Worm (Caenorhabditis elegans): Measurements from ENCODE around the gene snb-6.

snb-6 gene

DNA sequence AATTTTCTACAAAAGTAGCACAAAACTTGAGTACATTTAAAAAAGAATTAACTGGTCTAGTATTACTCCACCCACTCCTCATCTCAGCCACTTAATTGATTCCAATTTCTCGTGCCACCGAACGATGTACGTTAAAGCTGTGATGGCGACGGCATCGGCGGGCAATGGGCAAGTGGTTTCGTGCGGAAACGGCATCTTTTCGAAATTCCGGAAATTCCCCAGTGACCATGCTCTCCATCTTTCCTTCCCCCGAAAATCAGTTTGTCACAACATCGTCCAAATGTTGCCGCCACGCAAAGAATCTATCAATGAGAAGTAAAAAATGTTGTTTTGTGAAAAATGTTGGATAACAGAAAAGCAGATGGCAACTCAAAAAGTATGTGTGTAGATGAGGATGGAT, 26.6 kb downstream of the snb-6 start:
- TF ChIP-seq elt-4 (tag; optimal IDR thresholded peaks at IDR 0.05) (no peak), K02D7.2 (tag; optimal IDR thresholded peaks at IDR 0.05) (no peak), fkh-6 (tag; optimal IDR thresholded peaks at IDR 0.05) (no peak), dve-1 (tag; optimal IDR thresholded peaks at IDR 0.05) (no peak), Y22D7AL.16 (tag; optimal IDR thresholded peaks at IDR 0.05) (no peak), unc-55 (GFP tag; optimal IDR thresholded peaks at IDR 0.05) (no peak), ceh-34 (tag; optimal IDR thresholded peaks at IDR 0.05) (no peak), hlh-6 (tag; optimal IDR thresholded peaks at IDR 0.05) (no peak)

DNA sequence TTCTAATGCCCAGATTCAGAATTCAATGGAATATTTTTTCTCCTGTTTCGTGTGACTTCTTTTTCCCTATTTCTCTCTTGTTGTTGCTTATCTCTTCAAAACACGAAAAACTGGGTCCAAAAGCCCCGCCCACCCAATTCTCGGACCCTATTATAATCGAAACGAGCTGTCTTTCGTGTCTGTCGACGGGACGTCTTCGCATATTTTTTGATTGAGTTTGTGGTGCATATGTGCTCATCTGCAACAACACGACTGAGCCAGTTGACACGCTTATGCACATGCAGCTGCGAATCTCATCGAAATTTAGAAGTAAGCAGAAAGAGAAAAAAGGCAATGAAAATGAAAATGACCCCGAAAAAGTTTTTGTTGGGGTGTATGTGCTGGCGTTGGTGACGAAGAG, 28.6 kb downstream of the snb-6 start:
- peak; percentile 63 for TF ChIP-seq unc-42 (tag; optimal IDR thresholded peaks at IDR 0.05)
- TF ChIP-seq hlh-15 (tag; optimal IDR thresholded peaks at IDR 0.05): no peak

DNA sequence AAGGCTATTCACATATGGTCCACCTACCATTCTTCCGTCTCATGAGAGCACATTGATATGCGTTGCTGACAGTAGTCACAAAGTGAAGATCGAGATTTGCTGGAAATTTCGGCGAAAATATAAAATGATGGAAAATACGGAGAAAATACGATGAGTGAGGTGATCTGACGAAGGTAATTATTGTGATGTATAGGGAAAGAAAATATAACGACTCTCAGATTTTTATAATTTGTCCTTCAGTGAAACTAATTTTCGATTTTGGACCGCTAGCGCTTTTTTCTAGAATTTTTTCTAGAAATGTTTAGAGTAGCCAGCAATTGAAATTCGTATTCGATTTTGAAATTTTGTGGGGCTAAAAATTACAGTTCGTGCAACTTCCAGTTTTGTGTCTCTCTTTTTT, 30.3 kb downstream of the snb-6 start, which contains the start of gene F46C5.2:
Gene F46C5.2 (minus strand): TSS at position 101 of the 400 bp plus-strand sequence.
- TF ChIP-seq Y22D7AL.16 (tag; optimal IDR thresholded peaks at IDR 0.05) (no peak), hlh-8 (tag; optimal IDR thresholded peaks at IDR 0.05) (no peak), ama-1 (optimal IDR thresholded peaks at IDR 0.05) (no peak), fkh-10 (GFP tag; optimal IDR thresholded peaks at IDR 0.05) (no peak), pqm-1 (tag; optimal IDR thresholded peaks at IDR 0.05) (no peak), zip-5 (tag; optimal IDR thresholded peaks at IDR 0.05) (no peak), odd-2 (tag; optimal IDR thresholded peaks at IDR 0.05) (no peak), ceh-18 (tag; optimal IDR thresholded peaks at IDR 0.05) (no peak), fax-1 (tag; optimal IDR thresholded peaks at IDR 0.05) (no peak), ets-4 (tag; optimal IDR thresholded peaks at IDR 0.05) (no peak)

DNA sequence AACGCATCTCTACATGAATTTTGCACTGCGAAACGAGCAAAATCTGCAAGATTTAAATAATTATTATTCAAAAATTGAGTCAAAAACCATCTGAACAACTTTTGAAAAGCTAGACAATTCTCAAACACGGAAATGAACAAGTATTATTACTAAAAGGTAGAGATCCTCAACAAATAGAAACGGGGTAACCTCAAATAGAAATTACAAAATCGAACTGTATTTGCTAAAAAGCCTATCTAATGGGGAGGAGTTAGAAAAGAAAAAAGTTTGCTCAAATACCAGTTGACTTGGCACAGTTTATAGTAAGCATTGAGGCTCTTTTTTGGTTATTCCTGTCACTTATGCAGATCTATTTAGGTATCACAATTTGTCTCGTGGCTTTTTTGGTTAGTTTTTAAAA, 33.7 kb downstream of the snb-6 start, which contains the start of gene nas-25:
Gene nas-25 (plus strand): TSS at position 301 of the 400 bp plus-strand sequence.
- no peak for TF ChIP-seq ceh-31 (tag; optimal IDR thresholded peaks at IDR 0.05)
- no peak for TF ChIP-seq ceh-9 (tag; optimal IDR thresholded peaks at IDR 0.05)
- TF ChIP-seq pat-9 (tag; optimal IDR thresholded peaks at IDR 0.05): no peak
- no peak for TF ChIP-seq Y22D7AL.16 (tag; optimal IDR thresholded peaks at IDR 0.05)
- TF ChIP-seq dmd-4 (tag; optimal IDR thresholded peaks at IDR 0.05; ENCODE audit: borderline replicate concordance): no peak
- no peak for TF ChIP-seq npax-4 (tag; optimal IDR thresholded peaks at IDR 0.05)
- TF ChIP-seq eyg-1 (tag; optimal IDR thresholded peaks at IDR 0.05): no peak
- no peak for TF ChIP-seq nhr-11 (tag; optimal IDR thresholded peaks at IDR 0.05)
- TF ChIP-seq ceh-2 (tag; optimal IDR thresholded peaks at IDR 0.05): no peak
- no peak for TF ChIP-seq ceh-45 (GFP tag; IDR thresholded peaks at IDR 0.05)
- TF ChIP-seq fkh-6 (tag; optimal IDR thresholded peaks at IDR 0.05): no peak
- TF ChIP-seq tbx-2 (tag; optimal IDR thresholded peaks at IDR 0.05): no peak
- TF ChIP-seq odd-2 (tag; optimal IDR thresholded peaks at IDR 0.05): no peak
- TF ChIP-seq C38D4.7 (GFP tag; optimal IDR thresholded peaks at IDR 0.05): no peak
- no peak for TF ChIP-seq ceh-18 (tag; optimal IDR thresholded peaks at IDR 0.05)
- TF ChIP-seq ceh-24 (tag; optimal IDR thresholded peaks at IDR 0.05): no peak
- TF ChIP-seq pag-3 (tag; optimal IDR thresholded peaks at IDR 0.05; ENCODE audit: borderline replicate concordance): no peak
- TF ChIP-seq C08G9.2 (tag; optimal IDR thresholded peaks at IDR 0.05): no peak
- TF ChIP-seq zip-5 (tag; optimal IDR thresholded peaks at IDR 0.05): no peak

DNA sequence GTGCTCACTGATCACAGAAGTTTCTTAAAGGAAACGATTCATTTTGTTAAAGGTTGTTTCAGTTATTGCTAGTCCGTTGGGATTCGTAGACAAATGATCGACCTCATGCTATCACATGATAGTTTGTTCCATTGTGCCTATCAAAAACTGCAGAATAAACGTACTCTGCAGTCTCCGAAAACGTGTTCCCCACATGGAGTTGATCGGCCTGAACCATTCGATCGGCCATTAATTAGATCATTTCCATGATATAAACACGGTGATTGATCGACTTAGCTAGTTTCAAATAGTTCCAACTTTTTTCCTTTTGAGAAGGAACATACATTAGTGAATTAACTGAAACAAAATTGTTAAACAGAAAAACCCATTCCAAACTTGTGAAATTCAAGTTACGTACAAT, 36.8 kb downstream of the snb-6 start:
- TF ChIP-seq npax-4 (tag; optimal IDR thresholded peaks at IDR 0.05) (no peak), tbx-2 (tag; optimal IDR thresholded peaks at IDR 0.05) (no peak), F13H6.1 (tag; optimal IDR thresholded peaks at IDR 0.05) (no peak), syd-9 (tag; optimal IDR thresholded peaks at IDR 0.05) (no peak), ceh-2 (tag; optimal IDR thresholded peaks at IDR 0.05) (no peak), dve-1 (tag; optimal IDR thresholded peaks at IDR 0.05) (no peak), hlh-30 (tag; optimal IDR thresholded peaks at IDR 0.05; ENCODE audit: insufficient read depth) (no peak), ceh-18 (tag; optimal IDR thresholded peaks at IDR 0.05) (no peak), ceh-31 (tag; optimal IDR thresholded peaks at IDR 0.05) (no peak), ceh-14 (tag; optimal IDR thresholded peaks at IDR 0.05) (no peak), zip-5 (tag; optimal IDR thresholded peaks at IDR 0.05) (no peak), ama-1 (optimal IDR thresholded peaks at IDR 0.05) (no peak), fkh-10 (GFP tag; optimal IDR thresholded peaks at IDR 0.05) (no peak), ceh-45 (GFP tag; IDR thresholded peaks at IDR 0.05) (no peak)
